Fruit fly (Drosophila melanogaster) whole organism, embryonic: ENCODE measurements around the gene CG1299.

Experiments used
- CG10209 ChIP-seq: fragments of 200-800 bp; sonication (Bioruptor generic); optimal IDR thresholded peaks from 3 replicates; lab custom pipeline; 2017; ENCODE audit warnings: missing biosample characterization, mild to moderate bottlenecking, missing genetic modification characterization, missing genetic modification reagents
- CG1024 ChIP-seq: fragments of 200-800 bp; sonication (Bioruptor generic); IDR thresholded peaks from 2 replicates; pipeline ENCODE4 v1.3.6; 2022; ENCODE audit warnings: missing biosample characterization, missing genetic modification characterization
- CG12155 ChIP-seq: fragments of 200-800 bp; sonication (Bioruptor generic); optimal IDR thresholded peaks from 3 replicates; lab custom pipeline; 2016; ENCODE audit warnings: missing biosample characterization, missing genetic modification characterization
- CG13624 ChIP-seq: fragments of 200-800 bp; sonication (Bioruptor generic); optimal IDR thresholded peaks from 2 replicates; lab custom pipeline; 2016; ENCODE audit warnings: missing biosample characterization, missing genetic modification characterization
- CG14050 ChIP-seq: fragments of 200-800 bp; sonication (Bioruptor generic); IDR thresholded peaks from 3 replicates; pipeline ENCODE4 v1.3.6; 2022; ENCODE audit warnings: missing biosample characterization, missing genetic modification characterization
- CG1529 ChIP-seq: fragments of 200-800 bp; sonication (Bioruptor generic); optimal IDR thresholded peaks from 3 replicates; lab custom pipeline; 2018; ENCODE audit warnings: missing biosample characterization, missing genetic modification characterization
- CG15514 ChIP-seq: fragments of 200-800 bp; sonication (Bioruptor generic); optimal IDR thresholded peaks from 3 replicates; lab custom pipeline; 2017; ENCODE audit warnings: missing biosample characterization, missing genetic modification characterization, mild to moderate bottlenecking, moderate library complexity, missing genetic modification reagents
- CG17912 ChIP-seq: fragments of 200-800 bp; sonication (Bioruptor generic); optimal IDR thresholded peaks from 2 replicates; lab custom pipeline; 2018; ENCODE audit warnings: missing biosample characterization, mild to moderate bottlenecking, missing genetic modification characterization
- CG34224 ChIP-seq: fragments of 200-800 bp; sonication (Bioruptor generic); IDR thresholded peaks from 3 replicates; pipeline ENCODE4 v1.3.6; 2022; ENCODE audit warnings: missing biosample characterization, missing genetic modification characterization; ENCODE audit not compliant: partially characterized antibody
- CG4282 ChIP-seq: fragments of 200-800 bp; sonication (Bioruptor generic); optimal IDR thresholded peaks from 2 replicates; lab custom pipeline; 2016; ENCODE audit warnings: missing biosample characterization, missing genetic modification characterization
- CG6683 ChIP-seq: fragments of 200-800 bp; sonication (Bioruptor generic); optimal IDR thresholded peaks from 2 replicates; lab custom pipeline; 2017; ENCODE audit warnings: missing biosample characterization, mild to moderate bottlenecking, missing genetic modification characterization, missing genetic modification reagents
- CG8089 ChIP-seq: fragments of 200-800 bp; sonication (Bioruptor generic); optimal IDR thresholded peaks from 3 replicates; lab custom pipeline; 2016; ENCODE audit warnings: missing biosample characterization, missing genetic modification characterization
- Dip3 ChIP-seq: fragments of 200-800 bp; sonication (Bioruptor generic); optimal IDR thresholded peaks from 3 replicates; lab custom pipeline; 2016; ENCODE audit warnings: missing biosample characterization, missing genetic modification characterization
- E2f2 ChIP-seq: fragments of 200-800 bp; sonication (Bioruptor generic); IDR thresholded peaks from 2 replicates; pipeline ENCODE4 v1.3.6; 2022; ENCODE audit warnings: missing biosample characterization, missing genetic modification characterization
- Eip74EF ChIP-seq, 2 experiments: fragments of 200-800 bp in 1 of 2; fragments of >200 bp in 1 of 2; sonication (Bioruptor generic) in 1 of 2; optimal IDR thresholded peaks; 2 replicates each; lab custom pipeline; 2017 to 2019; ENCODE audit warnings: missing biosample characterization in 2 of 2, missing genetic modification characterization in 2 of 2, mild to moderate bottlenecking in 1 of 2, moderate library complexity in 1 of 2
- Fer1 ChIP-seq: fragments of 200-800 bp; sonication (Bioruptor generic); optimal IDR thresholded peaks from 2 replicates; lab custom pipeline; 2017; ENCODE audit warnings: missing biosample characterization, mild to moderate bottlenecking, missing genetic modification characterization
- Fer3 ChIP-seq: fragments of 200-800 bp; sonication (Bioruptor generic); optimal IDR thresholded peaks from 2 replicates; lab custom pipeline; 2018; ENCODE audit warnings: missing biosample characterization, mild to moderate bottlenecking, missing genetic modification characterization, moderate library complexity
- HmgD ChIP-seq: fragments of 200-800 bp; sonication (Bioruptor generic); optimal IDR thresholded peaks from 3 replicates; lab custom pipeline; 2016; ENCODE audit warnings: missing biosample characterization, missing genetic modification characterization
- HmgZ ChIP-seq: fragments of 200-800 bp; sonication (Bioruptor generic); optimal IDR thresholded peaks from 2 replicates; lab custom pipeline; 2018; ENCODE audit warnings: missing biosample characterization, mild to moderate bottlenecking, missing genetic modification characterization
- Hmr ChIP-seq: fragments of 200-800 bp; sonication (Bioruptor generic); optimal IDR thresholded peaks from 3 replicates; lab custom pipeline; 2017; ENCODE audit warnings: mild to moderate bottlenecking, missing biosample characterization, missing genetic modification reagents, missing genetic modification characterization
- Hr51 ChIP-seq, 2 experiments: fragments of 200-800 bp; sonication (Bioruptor generic); optimal IDR thresholded peaks; 2 replicates in 1 of 2; 3 replicates in 1 of 2; lab custom pipeline; 2016 to 2018; ENCODE audit warnings: missing biosample characterization in 2 of 2, missing genetic modification characterization in 2 of 2, mild to moderate bottlenecking in 1 of 2, moderate library complexity in 1 of 2
- Mad ChIP-seq: fragments of 200-800 bp; sonication (Bioruptor generic); optimal IDR thresholded peaks from 2 replicates; lab custom pipeline; 2016; ENCODE audit warnings: missing biosample characterization, missing genetic modification characterization
- Myb ChIP-seq: fragments of 200-800 bp; sonication (Bioruptor generic); optimal IDR thresholded peaks from 2 replicates; lab custom pipeline; 2016; ENCODE audit warnings: missing biosample characterization, missing genetic modification characterization
- PHDP ChIP-seq: fragments of 200-800 bp; sonication (Bioruptor generic); optimal IDR thresholded peaks from 3 replicates; lab custom pipeline; 2018; ENCODE audit warnings: missing biosample characterization, mild to moderate bottlenecking, missing genetic modification characterization, moderate library complexity
- Scr ChIP-seq: fragments of 200-800 bp; sonication (Bioruptor generic); IDR thresholded peaks from 2 replicates; pipeline ENCODE4 v1.3.6; 2022; ENCODE audit warnings: missing biosample characterization, missing genetic modification characterization; ENCODE audit not compliant: partially characterized antibody
- Sin3A ChIP-seq: fragments of >200 bp; optimal IDR thresholded peaks from 2 replicates; lab custom pipeline; 2018
- Sox100B ChIP-seq: fragments of 200-800 bp; sonication (Bioruptor generic); optimal IDR thresholded peaks from 3 replicates; lab custom pipeline; 2018; ENCODE audit warnings: missing biosample characterization, mild to moderate bottlenecking, missing genetic modification characterization
- Sry-δ ChIP-seq: fragments of 200-800 bp; sonication (Bioruptor generic); optimal IDR thresholded peaks from 2 replicates; lab custom pipeline; 2016; ENCODE audit warnings: missing biosample characterization, missing genetic modification characterization
- Tbp ChIP-seq: fragments of >200 bp; optimal IDR thresholded peaks from 2 replicates; lab custom pipeline; 2018; ENCODE audit warnings: missing biosample characterization, missing genetic modification characterization
- Xrp1 ChIP-seq: fragments of 200-800 bp; sonication (Bioruptor generic); IDR thresholded peaks from 2 replicates; pipeline ENCODE4 v1.3.6; 2022; ENCODE audit warnings: missing biosample characterization, missing genetic modification characterization
- abd-A ChIP-seq: fragments of 200-800 bp; sonication (Bioruptor generic); optimal IDR thresholded peaks from 3 replicates; lab custom pipeline; 2019; ENCODE audit warnings: missing biosample characterization, mild to moderate bottlenecking, missing genetic modification characterization, moderate library complexity
- ci ChIP-seq: fragments of 200-800 bp; sonication (Bioruptor generic); IDR thresholded peaks from 3 replicates; pipeline ENCODE4 v1.3.6; 2022; ENCODE audit warnings: missing biosample characterization, missing genetic modification characterization
- eve ChIP-seq, 2 experiments: fragments of >200 bp; optimal IDR thresholded peaks; 2 replicates each; lab custom pipeline; 2017; ENCODE audit warnings: missing biosample characterization in 2 of 2, missing genetic modification characterization in 2 of 2
- ewg ChIP-seq: fragments of 200-800 bp; sonication (Bioruptor generic); optimal IDR thresholded peaks from 3 replicates; lab custom pipeline; 2017; ENCODE audit warnings: mild to moderate bottlenecking, missing biosample characterization, missing genetic modification reagents, missing genetic modification characterization
- gsb-n ChIP-seq: fragments of 200-800 bp; sonication (Bioruptor generic); optimal IDR thresholded peaks from 3 replicates; lab custom pipeline; 2018; ENCODE audit warnings: missing biosample characterization, mild to moderate bottlenecking, missing genetic modification characterization
- her ChIP-seq: fragments of 200-800 bp; sonication (Bioruptor generic); optimal IDR thresholded peaks from 2 replicates; lab custom pipeline; 2016; ENCODE audit warnings: missing biosample characterization, missing genetic modification characterization
- ind ChIP-seq: fragments of 200-800 bp; sonication (Bioruptor generic); optimal IDR thresholded peaks from 3 replicates; lab custom pipeline; 2016; ENCODE audit warnings: missing biosample characterization, missing genetic modification characterization
- insv ChIP-seq, 2 experiments: fragments of 200-800 bp; sonication (Bioruptor generic); optimal IDR thresholded peaks; 3 replicates each; lab custom pipeline; 2016 to 2018; ENCODE audit warnings: missing biosample characterization in 2 of 2, missing genetic modification characterization in 2 of 2
- ken ChIP-seq: fragments of 200-800 bp; sonication (Bioruptor generic); IDR thresholded peaks from 3 replicates; pipeline ENCODE4 v1.3.6; 2022; ENCODE audit warnings: missing biosample characterization, missing genetic modification characterization
- lilli ChIP-seq: fragments of 200-800 bp; sonication (Bioruptor generic); optimal IDR thresholded peaks from 3 replicates; lab custom pipeline; 2016; ENCODE audit warnings: missing biosample characterization, missing genetic modification characterization
- lola ChIP-seq, 3 experiments: fragments of >200 bp in 2 of 3; fragments of 200-800 bp in 1 of 3; sonication (Bioruptor generic) in 1 of 3; optimal IDR thresholded peaks; 2 replicates each; lab custom pipeline; 2017 to 2019; ENCODE audit warnings: missing biosample characterization in 3 of 3, missing genetic modification characterization in 3 of 3, mild to moderate bottlenecking in 1 of 3, moderate library complexity in 1 of 3
- maf-S ChIP-seq: fragments of 200-800 bp; sonication (Bioruptor generic); optimal IDR thresholded peaks from 2 replicates; lab custom pipeline; 2016; ENCODE audit warnings: missing biosample characterization, missing genetic modification characterization
- phol ChIP-seq: fragments of 200-800 bp; sonication (Bioruptor generic); optimal IDR thresholded peaks from 3 replicates; lab custom pipeline; 2018; ENCODE audit warnings: missing biosample characterization, mild to moderate bottlenecking, missing genetic modification characterization, moderate library complexity
- pita ChIP-seq: fragments of 200-800 bp; sonication (Bioruptor generic); optimal IDR thresholded peaks from 2 replicates; lab custom pipeline; 2017; ENCODE audit warnings: missing biosample characterization, mild to moderate bottlenecking, missing genetic modification characterization
- ssp ChIP-seq: fragments of 200-800 bp; sonication (Bioruptor generic); IDR thresholded peaks from 2 replicates; pipeline ENCODE4 v1.3.6; 2022; ENCODE audit warnings: missing biosample characterization, missing genetic modification characterization
- stwl ChIP-seq: fragments of 200-800 bp; sonication (Bioruptor generic); optimal IDR thresholded peaks from 3 replicates; lab custom pipeline; 2018; ENCODE audit warnings: missing biosample characterization, mild to moderate bottlenecking, missing genetic modification characterization, moderate library complexity
- tin ChIP-seq: fragments of 200-800 bp; sonication (Bioruptor generic); optimal IDR thresholded peaks from 3 replicates; lab custom pipeline; 2016; ENCODE audit warnings: missing biosample characterization, missing genetic modification characterization
- vfl ChIP-seq: fragments of 200-800 bp; sonication (Bioruptor generic); optimal IDR thresholded peaks from 2 replicates; lab custom pipeline; 2016; ENCODE audit warnings: missing biosample characterization, missing genetic modification characterization
- yki ChIP-seq: fragments of >200 bp; optimal IDR thresholded peaks from 3 replicates; lab custom pipeline; 2018
- zen ChIP-seq: fragments of 200-800 bp; sonication (Bioruptor generic); optimal IDR thresholded peaks from 3 replicates; lab custom pipeline; 2018; ENCODE audit warnings: missing biosample characterization, mild to moderate bottlenecking, missing genetic modification characterization, moderate library complexity
- zfh2 ChIP-seq: fragments of 200-800 bp; sonication (Bioruptor generic); optimal IDR thresholded peaks from 2 replicates; lab custom pipeline; 2016; ENCODE audit warnings: missing biosample characterization, missing genetic modification characterization

Gene CG1299

dm6 chr3L:4186659-4187058, 38.2 kb downstream of the CG1299 start, which contains the start of gene VhaM9.7-c (continued):
- TF ChIP-seq Hr51 (GFP tag; optimal IDR thresholded peaks at IDR 0.05; lab: Kevin White, UChicago) (peak in 1 of 2 experiments; percentile 3), Sin3A (peak; percentile 22), HmgD (GFP tag; lab: Kevin White, UChicago) (peak; percentile 20), zen (tag; lab: Kevin White, UChicago) (peak; percentile 37), ci (no peak), CG12155 (GFP tag; lab: Kevin White, UChicago) (peak; percentile 28), PHDP (tag; lab: Kevin White, UChicago) (no peak), her (GFP tag; lab: Kevin White, UChicago) (peak; percentile 25), CG34224 (GFP tag; lab: Robert Waterston, UW) (peak; percentile 15; the same call in 1 of the 3 replicates), Xrp1 (peak; percentile 36; the same call in 1 of the 2 replicates), Mad (peak; percentile 11), pita (no peak), zfh2 (GFP tag; lab: Kevin White, UChicago) (peak; percentile 65), CG15514 (peak; percentile 47), E2f2 (GFP tag; lab: Robert Waterston, UW) (peak; percentile 87), yki (lab: Kevin White, UChicago) (no peak), maf-S (GFP tag; lab: Kevin White, UChicago) (peak; percentile 40), tin (peak; percentile 32), CG1024 (0 out of 2 replicates have a peak, but pooled peaks have one; percentile 7), Tbp (GFP tag; lab: Kevin White, UChicago) (no peak), CG13624 (peak; percentile 47), lola (GFP tag; optimal IDR thresholded peaks at IDR 0.05; lab: Kevin White, UChicago) (no peak), CG4282 (no peak), ken (no peak), CG14050 (no peak), ind (peak; percentile 38), ewg (GFP tag; lab: Kevin White, UChicago) (peak; percentile 7), Eip74EF (GFP tag; optimal IDR thresholded peaks at IDR 0.05; lab: Kevin White, UChicago) (no peak), abd-A (peak; percentile 51), CG1529 (GFP tag; lab: Kevin White, UChicago) (no peak), gsb-n (tag; lab: Kevin White, UChicago) (peak; percentile 24), lilli (peak; percentile 49), CG8089 (GFP tag; lab: Kevin White, UChicago) (peak; percentile 19), Myb (GFP tag; lab: Kevin White, UChicago) (peak; percentile 67), phol (peak; percentile 39), eve (GFP tag; optimal IDR thresholded peaks at IDR 0.05; lab: Kevin White, UChicago) (no peak), stwl (peak; percentile 96), ssp (GFP tag; lab: Robert Waterston, UW) (peak; percentile 17; the same call in 1 of the 2 replicates), Sry-δ (GFP tag; lab: Kevin White, UChicago) (peak; percentile 17), CG10209 (GFP tag; lab: Kevin White, UChicago) (no peak), HmgZ (tag; lab: Kevin White, UChicago) (peak; percentile 60), Fer3 (peak; percentile 22), Sox100B (no peak), Scr (GFP tag; lab: Robert Waterston, UW) (peak; percentile 28; the same call in 1 of the 2 replicates), Fer1 (GFP tag; lab: Kevin White, UChicago) (peak; percentile 11), insv (GFP tag; optimal IDR thresholded peaks at IDR 0.05; lab: Kevin White, UChicago) (no peak), Hmr (GFP tag; lab: Kevin White, UChicago) (peak; percentile 23), vfl (GFP tag; lab: Kevin White, UChicago) (peak; percentile 44), Dip3 (GFP tag; lab: Kevin White, UChicago) (peak; percentile 8), CG6683 (no peak), CG17912 (peak; percentile 11)
